Worm (Caenorhabditis elegans): ENCODE measurements around the gene ZK180.7.

The ZK180.7 gene

ce11 chrIV:4490148-4490652, at the start of gene ZK180.7:
Gene ZK180.7, plus strand, starts transcription at chrIV:4490542.
- TF ChIP-seq ztf-29 (GFP tag; IDR thresholded peaks at IDR 0.05) (no peak), klf-2 (GFP tag; conservative IDR thresholded peaks at IDR 0.05) (no peak), tab-1 (GFP tag; IDR thresholded peaks at IDR 0.05) (no peak)

- TF ChIP-seq ztf-29 (GFP tag; IDR thresholded peaks at IDR 0.05) (no peak), tab-1 (GFP tag; IDR thresholded peaks at IDR 0.05) (no peak), cog-1 (tag; optimal IDR thresholded peaks at IDR 0.05) (no peak), T22C8.4 (GFP tag; IDR thresholded peaks at IDR 0.05) (no peak), ref-1 (GFP tag; conservative IDR thresholded peaks at IDR 0.05) (no peak), flt-1 (GFP tag; IDR thresholded peaks at IDR 0.05) (no peak), ztf-23 (GFP tag; IDR thresholded peaks at IDR 0.05) (no peak), med-1 (GFP tag; optimal IDR thresholded peaks at IDR 0.05; ENCODE audit: insufficient read depth) (no peak), klf-2 (GFP tag; conservative IDR thresholded peaks at IDR 0.05) (no peak)
These were observed 49.3 kb upstream of the ZK180.7 start, which contains the start of gene fbxb-75 for ce11 chrIV:4441077-4441476. Gene fbxb-75, minus strand, starts transcription at chrIV:4441177.

- TF ChIP-seq tab-1 (GFP tag; IDR thresholded peaks at IDR 0.05) (no peak), T22C8.4 (GFP tag; IDR thresholded peaks at IDR 0.05) (no peak), ztf-29 (GFP tag; IDR thresholded peaks at IDR 0.05) (no peak), ztf-23 (GFP tag; IDR thresholded peaks at IDR 0.05) (0 out of 2 replicates have a peak, but pooled peaks have one; percentile 54), ref-1 (GFP tag; conservative IDR thresholded peaks at IDR 0.05) (no peak), med-1 (GFP tag; optimal IDR thresholded peaks at IDR 0.05; ENCODE audit: insufficient read depth) (no peak), cog-1 (tag; optimal IDR thresholded peaks at IDR 0.05) (peak; percentile 32), flt-1 (GFP tag; IDR thresholded peaks at IDR 0.05) (peak; percentile 80)
These were observed 44.5 kb upstream of the ZK180.7 start, which contains the start of the genes wapl-1 and htz-1 for ce11 chrIV:4445711-4446290. Gene wapl-1, minus strand, starts transcription at chrIV:4445740. Gene htz-1, plus strand, starts transcription at chrIV:4446216.

- TF ChIP-seq med-1 (GFP tag; optimal IDR thresholded peaks at IDR 0.05; ENCODE audit: insufficient read depth) (no peak), flt-1 (GFP tag; IDR thresholded peaks at IDR 0.05) (no peak), T22C8.4 (GFP tag; IDR thresholded peaks at IDR 0.05) (peak; percentile 82), ztf-23 (GFP tag; IDR thresholded peaks at IDR 0.05) (no peak)
These were observed 43.5 kb upstream of the ZK180.7 start for ce11 chrIV:4446884-4447283.

- no peak for TF ChIP-seq med-1 (GFP tag; optimal IDR thresholded peaks at IDR 0.05; ENCODE audit: insufficient read depth)
- 0 out of 2 replicates have a peak, but pooled peaks have one; percentile 1 for TF ChIP-seq T22C8.4 (GFP tag; IDR thresholded peaks at IDR 0.05)
These were observed 43.2 kb upstream of the ZK180.7 start, which contains the start of gene chat-1 for ce11 chrIV:4447284-4447366. Gene chat-1, plus strand, starts transcription at chrIV:4447331.

- TF ChIP-seq ref-1 (GFP tag; conservative IDR thresholded peaks at IDR 0.05) (no peak), flt-1 (GFP tag; IDR thresholded peaks at IDR 0.05) (no peak)
These were observed 43.0 kb upstream of the ZK180.7 start for ce11 chrIV:4447367-4447766.

ce11 chrIV:4448343-4448742, 42.0 kb upstream of the ZK180.7 start:
- TF ChIP-seq cog-1 (tag; optimal IDR thresholded peaks at IDR 0.05) (no peak), T22C8.4 (GFP tag; IDR thresholded peaks at IDR 0.05) (no peak), ztf-23 (GFP tag; IDR thresholded peaks at IDR 0.05) (no peak)

- TF ChIP-seq flt-1 (GFP tag; IDR thresholded peaks at IDR 0.05) = no peak
These were observed 40.9 kb upstream of the ZK180.7 start, which contains the start of gene R08C7.12 for ce11 chrIV:4449439-4449838. Gene R08C7.12, plus strand, starts transcription at chrIV:4449739.

ce11 chrIV:4449843-4450242, 40.5 kb upstream of the ZK180.7 start:
- TF ChIP-seq tab-1 (GFP tag; IDR thresholded peaks at IDR 0.05) = no peak
- no peak for TF ChIP-seq flt-1 (GFP tag; IDR thresholded peaks at IDR 0.05)
- no peak for TF ChIP-seq med-1 (GFP tag; optimal IDR thresholded peaks at IDR 0.05; ENCODE audit: insufficient read depth)
- no peak for TF ChIP-seq T22C8.4 (GFP tag; IDR thresholded peaks at IDR 0.05)
- no peak for TF ChIP-seq ztf-29 (GFP tag; IDR thresholded peaks at IDR 0.05)
- TF ChIP-seq klf-2 (GFP tag; conservative IDR thresholded peaks at IDR 0.05) = no peak
- no peak for TF ChIP-seq cog-1 (tag; optimal IDR thresholded peaks at IDR 0.05)
- no peak for TF ChIP-seq ref-1 (GFP tag; conservative IDR thresholded peaks at IDR 0.05)
- TF ChIP-seq ztf-23 (GFP tag; IDR thresholded peaks at IDR 0.05) = no peak

ce11 chrIV:4451576-4451975, 38.8 kb upstream of the ZK180.7 start, which contains the start of gene R08C7.1:
Gene R08C7.1, plus strand, starts transcription at chrIV:4451876.
- no peak for TF ChIP-seq med-1 (GFP tag; optimal IDR thresholded peaks at IDR 0.05; ENCODE audit: insufficient read depth)

ce11 chrIV:4454330-4455173, 35.8 kb upstream of the ZK180.7 start, which contains the start of gene R08C7.11:
Gene R08C7.11, minus strand, starts transcription at chrIV:4454937.
- TF ChIP-seq cog-1 (tag; optimal IDR thresholded peaks at IDR 0.05) = peak; percentile 19
- 0 out of 2 replicates have a peak, but pooled peaks have one; percentile 13 for TF ChIP-seq flt-1 (GFP tag; IDR thresholded peaks at IDR 0.05)
- TF ChIP-seq tab-1 (GFP tag; IDR thresholded peaks at IDR 0.05) = no peak
- 0 out of 2 replicates have a peak, but pooled peaks have one; percentile 42 for TF ChIP-seq klf-2 (GFP tag; conservative IDR thresholded peaks at IDR 0.05)
